Fruit fly (Drosophila melanogaster) whole organism, embryonic: Measurements from ENCODE around the gene Rack1.

Experiments used
- Ada2b ChIP-seq: fragments of 200-800 bp; sonication (Bioruptor generic); IDR thresholded peaks from 2 replicates; pipeline ENCODE4 v1.3.6; 2022; ENCODE audit warnings: missing biosample characterization, missing genetic modification characterization
- BEAF-32 ChIP-seq: fragments of 200-800 bp; sonication (Bioruptor generic); optimal IDR thresholded peaks from 3 replicates; lab custom pipeline; 2017; ENCODE audit warnings: missing biosample characterization, missing genetic modification characterization, mild to moderate bottlenecking, moderate library complexity, missing genetic modification reagents
- CG11723 ChIP-seq: fragments of 200-800 bp; sonication (Bioruptor generic); optimal IDR thresholded peaks from 2 replicates; lab custom pipeline; 2017; ENCODE audit warnings: missing biosample characterization, mild to moderate bottlenecking, missing genetic modification characterization
- CG12299 ChIP-seq: fragments of 200-800 bp; sonication (Bioruptor generic); optimal IDR thresholded peaks from 2 replicates; lab custom pipeline; 2018; ENCODE audit warnings: missing biosample characterization, mild to moderate bottlenecking, missing genetic modification characterization
- CG14667 ChIP-seq: fragments of 200-800 bp; sonication (Bioruptor generic); IDR thresholded peaks from 2 replicates; pipeline ENCODE4 v1.3.6; 2022; ENCODE audit warnings: missing biosample characterization, missing genetic modification characterization
- CG14965 ChIP-seq: fragments of 200-800 bp; sonication (Bioruptor generic); optimal IDR thresholded peaks from 2 replicates; lab custom pipeline; 2016; ENCODE audit warnings: missing biosample characterization, missing genetic modification characterization, borderline replicate concordance
- CG15479 ChIP-seq: fragments of 200-800 bp; sonication (Bioruptor generic); optimal IDR thresholded peaks from 3 replicates; lab custom pipeline; 2019; ENCODE audit warnings: missing biosample characterization, mild to moderate bottlenecking, missing genetic modification characterization, moderate library complexity
- CG1792 ChIP-seq: fragments of 200-800 bp; sonication (Bioruptor generic); optimal IDR thresholded peaks from 2 replicates; lab custom pipeline; 2016; ENCODE audit warnings: missing biosample characterization, missing genetic modification characterization
- CG1832 ChIP-seq: fragments of 200-800 bp; sonication (Bioruptor generic); optimal IDR thresholded peaks from 2 replicates; lab custom pipeline; 2017; ENCODE audit warnings: missing biosample characterization, mild to moderate bottlenecking, missing genetic modification characterization, inconsistent platforms
- CG18599 ChIP-seq: fragments of 200-800 bp; sonication (Bioruptor generic); optimal IDR thresholded peaks from 3 replicates; lab custom pipeline; 2017; ENCODE audit warnings: missing biosample characterization, missing genetic modification characterization, mild to moderate bottlenecking, moderate library complexity, missing genetic modification reagents
- CG32532 ChIP-seq: fragments of 200-800 bp; sonication (Bioruptor generic); IDR thresholded peaks from 2 replicates; pipeline ENCODE4 v1.3.6; 2022; ENCODE audit warnings: missing biosample characterization, missing genetic modification characterization
- CG34422 ChIP-seq: fragments of 200-800 bp; sonication (Bioruptor generic); IDR thresholded peaks from 3 replicates; pipeline ENCODE4 v1.3.6; 2022; ENCODE audit warnings: missing biosample characterization, missing genetic modification characterization
- CG4360 ChIP-seq: fragments of 200-800 bp; sonication (Bioruptor generic); IDR thresholded peaks from 2 replicates; pipeline ENCODE4 v1.3.6; 2022; ENCODE audit warnings: missing biosample characterization, missing genetic modification characterization
- CG6765 ChIP-seq: fragments of 200-800 bp; sonication (Bioruptor generic); optimal IDR thresholded peaks from 3 replicates; lab custom pipeline; 2017; ENCODE audit warnings: missing biosample characterization, mild to moderate bottlenecking, missing genetic modification characterization
- CG7372 ChIP-seq: fragments of 200-800 bp; sonication (Bioruptor generic); IDR thresholded peaks from 2 replicates; pipeline ENCODE4 v1.3.6; 2022; ENCODE audit warnings: missing biosample characterization, missing genetic modification characterization
- CG7556 ChIP-seq: fragments of 200-800 bp; sonication (Bioruptor generic); optimal IDR thresholded peaks from 2 replicates; lab custom pipeline; 2017; ENCODE audit warnings: missing biosample characterization, mild to moderate bottlenecking, missing genetic modification characterization
- CG7963 ChIP-seq: fragments of 200-800 bp; sonication (Bioruptor generic); IDR thresholded peaks from 3 replicates; pipeline ENCODE4 v1.3.6; 2022; ENCODE audit warnings: missing biosample characterization, missing genetic modification characterization; ENCODE audit not compliant: partially characterized antibody
- CG8765 ChIP-seq: fragments of 200-800 bp; sonication (Bioruptor generic); IDR thresholded peaks from 2 replicates; pipeline ENCODE4 v1.3.6; 2022; ENCODE audit warnings: missing biosample characterization, missing genetic modification characterization
- Doc3 ChIP-seq: fragments of 200-800 bp; sonication (Bioruptor generic); IDR thresholded peaks from 3 replicates; pipeline ENCODE4 v1.3.6; 2022; ENCODE audit warnings: missing biosample characterization, missing genetic modification characterization; ENCODE audit not compliant: partially characterized antibody
- Fer1 ChIP-seq: fragments of 200-800 bp; sonication (Bioruptor generic); optimal IDR thresholded peaks from 2 replicates; lab custom pipeline; 2017; ENCODE audit warnings: missing biosample characterization, mild to moderate bottlenecking, missing genetic modification characterization
- HLHmδ ChIP-seq: fragments of 200-800 bp; sonication (Bioruptor generic); optimal IDR thresholded peaks from 2 replicates; lab custom pipeline; 2018; ENCODE audit warnings: missing biosample characterization, mild to moderate bottlenecking, missing genetic modification characterization, moderate library complexity
- Jarid2 ChIP-seq: fragments of 200-800 bp; sonication (Bioruptor generic); optimal IDR thresholded peaks from 3 replicates; lab custom pipeline; 2017; ENCODE audit warnings: mild to moderate bottlenecking, missing biosample characterization, missing genetic modification reagents, missing genetic modification characterization
- Kr ChIP-seq: fragments of 200-800 bp; sonication (Bioruptor generic); optimal IDR thresholded peaks from 2 replicates; lab custom pipeline; 2017; ENCODE audit warnings: missing biosample characterization, mild to moderate bottlenecking, missing genetic modification characterization
- Lim3 ChIP-seq: fragments of 200-800 bp; sonication (Bioruptor generic); IDR thresholded peaks from 2 replicates; pipeline ENCODE4 v1.3.6; 2022; ENCODE audit warnings: missing biosample characterization, missing genetic modification characterization
- MTF-1 ChIP-seq: fragments of 200-800 bp; sonication (Bioruptor generic); optimal IDR thresholded peaks from 2 replicates; lab custom pipeline; 2018; ENCODE audit warnings: missing biosample characterization, mild to moderate bottlenecking, missing genetic modification characterization, borderline replicate concordance
- Oli ChIP-seq: fragments of 200-800 bp; sonication (Bioruptor generic); optimal IDR thresholded peaks from 2 replicates; lab custom pipeline; 2018; ENCODE audit warnings: missing biosample characterization, mild to moderate bottlenecking, missing genetic modification characterization, moderate library complexity
- Stat92E ChIP-seq, 3 experiments: fragments of >200 bp in 2 of 3; fragments of 200-800 bp in 1 of 3; sonication (Bioruptor generic) in 1 of 3; optimal IDR thresholded peaks; 2 replicates each; lab custom pipeline; 2017 to 2019; ENCODE audit warnings: missing biosample characterization in 3 of 3, missing genetic modification characterization in 3 of 3, mild to moderate bottlenecking in 1 of 3, moderate library complexity in 1 of 3
- Tbp ChIP-seq: fragments of >200 bp; optimal IDR thresholded peaks from 2 replicates; lab custom pipeline; 2018; ENCODE audit warnings: missing biosample characterization, missing genetic modification characterization
- bbx ChIP-seq: fragments of 200-800 bp; sonication (Bioruptor generic); IDR thresholded peaks from 2 replicates; pipeline ENCODE4 v1.3.6; 2022; ENCODE audit warnings: missing biosample characterization, missing genetic modification characterization; ENCODE audit not compliant: partially characterized antibody
- bsh ChIP-seq, 2 experiments: fragments of 200-800 bp; sonication (Bioruptor generic); optimal IDR thresholded peaks; 2 replicates each; lab custom pipeline; 2017 to 2018; ENCODE audit warnings: mild to moderate bottlenecking in 2 of 2, missing biosample characterization in 2 of 2, missing genetic modification characterization in 2 of 2, moderate library complexity in 1 of 2
- chm ChIP-seq: fragments of 200-800 bp; sonication (Bioruptor generic); IDR thresholded peaks from 2 replicates; pipeline ENCODE4 v1.3.6; 2022; ENCODE audit warnings: missing biosample characterization, missing genetic modification characterization
- crol ChIP-seq: fragments of 200-800 bp; sonication (Bioruptor generic); IDR thresholded peaks from 2 replicates; pipeline ENCODE4 v1.3.6; 2022; ENCODE audit warnings: missing biosample characterization, missing genetic modification characterization
- da ChIP-seq: fragments of 200-800 bp; sonication (Bioruptor generic); optimal IDR thresholded peaks from 2 replicates; lab custom pipeline; 2016; ENCODE audit warnings: missing biosample characterization, missing genetic modification characterization
- dysf ChIP-seq: fragments of 200-800 bp; sonication (Bioruptor generic); IDR thresholded peaks from 3 replicates; pipeline ENCODE4 v1.3.6; 2022; ENCODE audit warnings: missing biosample characterization, missing genetic modification characterization
- eyg ChIP-seq: fragments of 200-800 bp; sonication (Bioruptor generic); optimal IDR thresholded peaks from 3 replicates; lab custom pipeline; 2016; ENCODE audit warnings: missing biosample characterization, missing genetic modification characterization
- gsb ChIP-seq: fragments of 200-800 bp; sonication (Bioruptor generic); IDR thresholded peaks from 2 replicates; pipeline ENCODE4 v1.3.6; 2022; ENCODE audit warnings: missing biosample characterization, missing genetic modification characterization
- h ChIP-seq: fragments of >200 bp; optimal IDR thresholded peaks from 2 replicates; lab custom pipeline; 2017
- insv ChIP-seq, 2 experiments: fragments of 200-800 bp; sonication (Bioruptor generic); optimal IDR thresholded peaks; 3 replicates each; lab custom pipeline; 2016 to 2018; ENCODE audit warnings: missing biosample characterization in 2 of 2, missing genetic modification characterization in 2 of 2
- lab ChIP-seq: fragments of 200-800 bp; sonication (Bioruptor generic); optimal IDR thresholded peaks from 3 replicates; lab custom pipeline; 2017; ENCODE audit warnings: missing biosample characterization, missing genetic modification characterization, mild to moderate bottlenecking, moderate library complexity, missing genetic modification reagents
- lilli ChIP-seq: fragments of 200-800 bp; sonication (Bioruptor generic); optimal IDR thresholded peaks from 3 replicates; lab custom pipeline; 2016; ENCODE audit warnings: missing biosample characterization, missing genetic modification characterization
- lmd ChIP-seq: fragments of 200-800 bp; sonication (Bioruptor generic); IDR thresholded peaks from 2 replicates; pipeline ENCODE4 v1.3.6; 2022; ENCODE audit warnings: missing biosample characterization, missing genetic modification characterization
- mld ChIP-seq: fragments of 200-800 bp; sonication (Bioruptor generic); IDR thresholded peaks from 3 replicates; pipeline ENCODE4 v1.3.6; 2022; ENCODE audit warnings: missing biosample characterization, missing genetic modification characterization; ENCODE audit not compliant: partially characterized antibody
- odd ChIP-seq: fragments of 200-800 bp; sonication (Bioruptor generic); optimal IDR thresholded peaks from 2 replicates; lab custom pipeline; 2017; ENCODE audit warnings: missing biosample characterization, mild to moderate bottlenecking, missing genetic modification characterization
- peb ChIP-seq: fragments of 200-800 bp; sonication (Bioruptor generic); IDR thresholded peaks from 2 replicates; pipeline ENCODE4 v1.3.6; 2022; ENCODE audit warnings: missing biosample characterization, missing genetic modification characterization
- pho ChIP-seq: fragments of 200-800 bp; sonication (Bioruptor generic); optimal IDR thresholded peaks from 2 replicates; lab custom pipeline; 2016; ENCODE audit warnings: missing biosample characterization, missing genetic modification characterization
- sr ChIP-seq: fragments of 200-800 bp; sonication (Bioruptor generic); IDR thresholded peaks from 3 replicates; pipeline ENCODE4 v1.3.6; 2022; ENCODE audit warnings: missing biosample characterization, missing genetic modification characterization
- trem ChIP-seq: fragments of 200-800 bp; optimal IDR thresholded peaks from 3 replicates; lab custom pipeline; 2019; ENCODE audit warnings: missing biosample characterization, mild to moderate bottlenecking, missing genetic modification characterization, moderate library complexity
- twi ChIP-seq: fragments of 200-800 bp; optimal IDR thresholded peaks from 2 replicates; lab custom pipeline; 2019; ENCODE audit warnings: missing biosample characterization, mild to moderate bottlenecking, missing genetic modification characterization, moderate library complexity

Gene Rack1

dm6 chr2L:7811249-7812002, 15.7 kb downstream of the Rack1 start, which contains the start of gene LanB1:
TSS of gene LanB1 (plus strand) at chr2L:7811438.
- TF ChIP-seq h (no peak), MTF-1 (GFP tag; lab: Kevin White, UChicago) (peak; percentile 45), bsh (GFP tag; optimal IDR thresholded peaks at IDR 0.05; lab: Kevin White, UChicago) (peak in 1 of 2 experiments; percentile 4), Stat92E (GFP tag; optimal IDR thresholded peaks at IDR 0.05; lab: Kevin White, UChicago) (peak in 1 of 3 experiments; percentile 65), odd (GFP tag; lab: Kevin White, UChicago) (no peak), Lim3 (GFP tag; lab: Robert Waterston, UW) (no peak), twi (tag; lab: Kevin White, UChicago) (peak; percentile 44), CG7963 (peak; percentile 57; the same call in 1 of the 3 replicates), lab (peak; percentile 12), bbx (GFP tag; lab: Robert Waterston, UW) (peak; percentile 76), CG14667 (no peak), Jarid2 (peak; percentile 93), CG7372 (GFP tag; lab: Robert Waterston, UW) (no peak), insv (GFP tag; optimal IDR thresholded peaks at IDR 0.05; lab: Kevin White, UChicago) (peak in 1 of 2 experiments; percentile 33), mld (GFP tag; lab: Robert Waterston, UW) (no peak; the same call in 2 of the 3 replicates), crol (GFP tag; lab: Robert Waterston, UW) (0 out of 2 replicates have a peak, but pooled peaks have one; percentile 50), CG11723 (GFP tag; lab: Kevin White, UChicago) (no peak), Fer1 (GFP tag; lab: Kevin White, UChicago) (peak; percentile 1), Doc3 (GFP tag; lab: Robert Waterston, UW) (peak; percentile 39; the same call in 1 of the 3 replicates), eyg (GFP tag; lab: Kevin White, UChicago) (no peak), peb (GFP tag; lab: Robert Waterston, UW) (no peak), sr (peak; percentile 27; the same call in 1 of the 3 replicates), CG6765 (peak; percentile 30), CG8765 (GFP tag; lab: Robert Waterston, UW) (no peak; the same call in 1 of the 2 replicates), da (peak; percentile 13), CG7556 (GFP tag; lab: Kevin White, UChicago) (no peak), gsb (GFP tag; lab: Robert Waterston, UW) (no peak), BEAF-32 (GFP tag; lab: Kevin White, UChicago) (peak; percentile 59), chm (GFP tag; lab: Robert Waterston, UW) (peak; percentile 70; the same call in 1 of the 2 replicates), Ada2b (GFP tag; lab: Robert Waterston, UW) (no peak), CG15479 (peak; percentile 29), pho (GFP tag; lab: Kevin White, UChicago) (no peak), CG1792 (GFP tag; lab: Kevin White, UChicago) (no peak), lilli (GFP tag; lab: Kevin White, UChicago) (no peak), CG18599 (GFP tag; lab: Kevin White, UChicago) (peak; percentile 6), Kr (peak; percentile 18), CG34422 (GFP tag; lab: Robert Waterston, UW) (peak; percentile 52; the same call in 1 of the 3 replicates), CG14965 (GFP tag; lab: Kevin White, UChicago) (no peak), dysf (GFP tag; lab: Robert Waterston, UW) (no peak), CG1832 (GFP tag; lab: Kevin White, UChicago) (peak; percentile 55), trem (tag; lab: Kevin White, UChicago) (peak; percentile 39), CG32532 (no peak), Oli (no peak), CG12299 (no peak), lmd (GFP tag; lab: Robert Waterston, UW) (no peak), HLHmδ (GFP tag; lab: Kevin White, UChicago) (peak; percentile 80), CG4360 (peak; percentile 97), Tbp (no peak)
